Fruit fly (Drosophila melanogaster): Measurements from ENCODE around the gene CG43175.

Gene CG43175

dm6 chr3R:17630417-17630816, at the start of gene CG43175:
TSS of gene CG43175 (plus strand) at chr3R:17630717.
- TF ChIP-seq Mio (GFP tag; optimal IDR thresholded peaks at IDR 0.05) (no peak), Jra (GFP tag; optimal IDR thresholded peaks at IDR 0.05) (no peak), jim (GFP tag; optimal IDR thresholded peaks at IDR 0.05) (no peak), br (GFP tag; optimal IDR thresholded peaks at IDR 0.05) (no peak), N (GFP tag; optimal IDR thresholded peaks at IDR 0.05) (no peak)

dm6 chr3R:17583658-17584460, 46.7 kb upstream of the CG43175 start:
- peak; percentile 40 for TF ChIP-seq fru (GFP tag; optimal IDR thresholded peaks at IDR 0.05)
- TF ChIP-seq dmrt93B (GFP tag; optimal IDR thresholded peaks at IDR 0.05) = no peak
- TF ChIP-seq Abd-B (GFP tag; optimal IDR thresholded peaks at IDR 0.05) = no peak
- peak; percentile 44 for TF ChIP-seq h (GFP tag; optimal IDR thresholded peaks at IDR 0.05)
- TF ChIP-seq ey (GFP tag; optimal IDR thresholded peaks at IDR 0.05) = peak; percentile 29
- TF ChIP-seq Hr83 (GFP tag; optimal IDR thresholded peaks at IDR 0.05; ENCODE audit: poor library complexity, severe bottlenecking) = no peak
- TF ChIP-seq br (GFP tag; optimal IDR thresholded peaks at IDR 0.05) = peak; percentile 12
- peak; percentile 22 for TF ChIP-seq OdsH (GFP tag; optimal IDR thresholded peaks at IDR 0.05)
- peak; percentile 52 for TF ChIP-seq Sp1 (GFP tag; optimal IDR thresholded peaks at IDR 0.05)
- TF ChIP-seq rgr (GFP tag; optimal IDR thresholded peaks at IDR 0.05) = peak; percentile 23
- TF ChIP-seq foxo (GFP tag; optimal IDR thresholded peaks at IDR 0.05) = peak in 1 of 2 experiments; percentile 57
- peak; percentile 23 for TF ChIP-seq Dfd (GFP tag; optimal IDR thresholded peaks at IDR 0.05)
- no peak for TF ChIP-seq Hr78 (GFP tag; optimal IDR thresholded peaks at IDR 0.05)
- peak; percentile 53 for TF ChIP-seq HLH106 (tag; optimal IDR thresholded peaks at IDR 0.05)

dm6 chr3R:17588805-17589204, 41.7 kb upstream of the CG43175 start:
- TF ChIP-seq foxo (GFP tag; optimal IDR thresholded peaks at IDR 0.05) (no peak), CG32264 (GFP tag; optimal IDR thresholded peaks at IDR 0.05) (no peak), Vsx2 (GFP tag; optimal IDR thresholded peaks at IDR 0.05; ENCODE audit: partially characterized antibody) (no peak), usp (GFP tag; optimal IDR thresholded peaks at IDR 0.05) (no peak), fru (GFP tag; optimal IDR thresholded peaks at IDR 0.05) (no peak), HLH106 (tag; optimal IDR thresholded peaks at IDR 0.05) (no peak), Hr78 (GFP tag; optimal IDR thresholded peaks at IDR 0.05) (no peak), Rel (GFP tag; optimal IDR thresholded peaks at IDR 0.05) (no peak), Rel (tag; optimal IDR thresholded peaks at IDR 0.05) (no peak), OdsH (GFP tag; optimal IDR thresholded peaks at IDR 0.05) (no peak), br (GFP tag; optimal IDR thresholded peaks at IDR 0.05) (no peak)

dm6 chr3R:17591831-17592230, 38.7 kb upstream of the CG43175 start:
- no peak for TF ChIP-seq brk (GFP tag; optimal IDR thresholded peaks at IDR 0.05)
- TF ChIP-seq HLH106 (tag; optimal IDR thresholded peaks at IDR 0.05) = no peak
- TF ChIP-seq tai (GFP tag; optimal IDR thresholded peaks at IDR 0.05) = no peak
- TF ChIP-seq CG9705 (GFP tag; optimal IDR thresholded peaks at IDR 0.05) = no peak
- TF ChIP-seq sv (GFP tag; optimal IDR thresholded peaks at IDR 0.05) = no peak

dm6 chr3R:17593470-17593869, 37.0 kb upstream of the CG43175 start:
- TF ChIP-seq br (GFP tag; optimal IDR thresholded peaks at IDR 0.05) (no peak), dmrt93B (GFP tag; optimal IDR thresholded peaks at IDR 0.05) (no peak), rgr (GFP tag; optimal IDR thresholded peaks at IDR 0.05) (no peak), brk (GFP tag; optimal IDR thresholded peaks at IDR 0.05) (no peak), psq (GFP tag; optimal IDR thresholded peaks at IDR 0.05) (no peak), sv (GFP tag; optimal IDR thresholded peaks at IDR 0.05) (no peak), Hr83 (GFP tag; optimal IDR thresholded peaks at IDR 0.05; ENCODE audit: poor library complexity, severe bottlenecking) (no peak), h (GFP tag; optimal IDR thresholded peaks at IDR 0.05) (no peak)

dm6 chr3R:17594086-17594485, 36.4 kb upstream of the CG43175 start, which contains the start of gene Sgs5bis:
TSS of gene Sgs5bis (plus strand) at chr3R:17594386.
- TF ChIP-seq Rel (GFP tag; optimal IDR thresholded peaks at IDR 0.05) (no peak), Rel (tag; optimal IDR thresholded peaks at IDR 0.05) (no peak), foxo (GFP tag; optimal IDR thresholded peaks at IDR 0.05) (no peak), CG32264 (GFP tag; optimal IDR thresholded peaks at IDR 0.05) (no peak), lola (GFP tag; optimal IDR thresholded peaks at IDR 0.05) (no peak), jim (GFP tag; optimal IDR thresholded peaks at IDR 0.05) (no peak), sv (GFP tag; optimal IDR thresholded peaks at IDR 0.05) (no peak), h (GFP tag; optimal IDR thresholded peaks at IDR 0.05) (no peak), Dif (GFP tag; optimal IDR thresholded peaks at IDR 0.05; ENCODE audit: partially characterized antibody) (no peak), tai (GFP tag; optimal IDR thresholded peaks at IDR 0.05) (no peak), Hnf4 (GFP tag; optimal IDR thresholded peaks at IDR 0.05) (no peak), Sp1 (GFP tag; optimal IDR thresholded peaks at IDR 0.05) (no peak), dl (GFP tag; optimal IDR thresholded peaks at IDR 0.05; ENCODE audit: insufficient read depth in 1 of 2, partially characterized antibody in 2 of 2) (no peak), dsf (GFP tag; optimal IDR thresholded peaks at IDR 0.05; ENCODE audit: borderline replicate concordance) (no peak), rgr (GFP tag; optimal IDR thresholded peaks at IDR 0.05) (no peak), ey (GFP tag; optimal IDR thresholded peaks at IDR 0.05) (no peak), Vsx2 (GFP tag; optimal IDR thresholded peaks at IDR 0.05; ENCODE audit: partially characterized antibody) (no peak), Hr83 (GFP tag; optimal IDR thresholded peaks at IDR 0.05; ENCODE audit: poor library complexity, severe bottlenecking) (no peak), Mio (GFP tag; optimal IDR thresholded peaks at IDR 0.05) (no peak)
